Worm (Caenorhabditis elegans): Measurements from ENCODE around the gene ZK180.8.

The ZK180.8 gene

DNA sequence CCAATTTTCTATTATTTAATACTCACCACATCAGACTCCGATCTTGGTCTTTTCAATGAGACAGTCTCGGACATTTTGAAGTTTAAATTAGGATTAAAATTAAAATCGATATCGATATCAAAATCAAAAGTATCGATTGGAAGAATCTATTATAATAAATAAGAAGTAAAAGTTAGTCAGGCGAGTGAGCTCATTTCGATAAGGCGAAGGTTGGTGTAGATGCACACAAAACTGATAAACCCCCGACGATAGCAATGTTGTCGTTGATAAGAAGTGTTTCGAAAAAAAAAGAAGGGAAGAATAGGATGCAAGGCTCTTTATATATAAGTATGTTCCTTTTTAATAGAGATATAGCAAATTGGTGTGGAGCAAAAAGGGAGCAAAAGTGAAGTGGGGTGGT is 29.0 kb downstream of the ZK180.8 start, which contains the start of gene M01H9.4:
Gene M01H9.4 (minus strand): TSS at position 379 of the 400 bp plus-strand sequence.
- TF ChIP-seq elt-1 (tag; optimal IDR thresholded peaks at IDR 0.05) (no peak), sma-9 (GFP tag; optimal IDR thresholded peaks at IDR 0.05) (peak; percentile 49), sma-9 (tag; optimal IDR thresholded peaks at IDR 0.05) (no peak), mbf-1 (tag; optimal IDR thresholded peaks at IDR 0.05) (no peak), egl-27 (tag; optimal IDR thresholded peaks at IDR 0.05) (no peak), C34F6.9 (tag; optimal IDR thresholded peaks at IDR 0.05) (no peak), peb-1 (tag; optimal IDR thresholded peaks at IDR 0.05) (no peak), skn-1 (tag; optimal IDR thresholded peaks at IDR 0.05) (no peak), fos-1 (tag; optimal IDR thresholded peaks at IDR 0.05) (peak; percentile 99), ceh-82 (tag; optimal IDR thresholded peaks at IDR 0.05) (no peak), blmp-1 (tag; optimal IDR thresholded peaks at IDR 0.05; ENCODE audit: insufficient read depth) (no peak)

DNA sequence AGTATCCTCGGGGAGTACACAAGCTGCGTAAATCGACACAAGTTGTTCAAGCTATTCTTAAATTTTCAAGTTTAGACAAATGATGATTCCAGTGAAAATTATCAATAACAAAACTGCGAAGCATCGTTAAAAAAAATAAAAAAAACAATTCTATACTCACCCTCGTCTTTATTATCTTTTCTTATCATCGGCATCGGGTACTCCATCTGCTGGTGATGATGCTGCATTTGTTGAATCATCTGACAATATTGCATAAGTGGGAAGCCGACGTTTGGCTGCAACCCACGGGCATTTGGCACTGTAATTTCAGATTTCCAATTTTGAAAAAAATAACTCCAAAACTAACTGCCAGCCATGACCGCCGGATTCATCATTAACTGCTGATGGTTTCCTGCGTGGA is 30.2 kb downstream of the ZK180.8 start:
- TF ChIP-seq nhr-21 (tag; optimal IDR thresholded peaks at IDR 0.05) (no peak), elt-3 (tag; optimal IDR thresholded peaks at IDR 0.05) (no peak), fos-1 (tag; optimal IDR thresholded peaks at IDR 0.05) (peak; percentile 59), lin-13 (GFP tag; optimal IDR thresholded peaks at IDR 0.05) (no peak), F13H6.1 (tag; optimal IDR thresholded peaks at IDR 0.05) (no peak), ztf-4 (tag; optimal IDR thresholded peaks at IDR 0.05) (no peak)

DNA sequence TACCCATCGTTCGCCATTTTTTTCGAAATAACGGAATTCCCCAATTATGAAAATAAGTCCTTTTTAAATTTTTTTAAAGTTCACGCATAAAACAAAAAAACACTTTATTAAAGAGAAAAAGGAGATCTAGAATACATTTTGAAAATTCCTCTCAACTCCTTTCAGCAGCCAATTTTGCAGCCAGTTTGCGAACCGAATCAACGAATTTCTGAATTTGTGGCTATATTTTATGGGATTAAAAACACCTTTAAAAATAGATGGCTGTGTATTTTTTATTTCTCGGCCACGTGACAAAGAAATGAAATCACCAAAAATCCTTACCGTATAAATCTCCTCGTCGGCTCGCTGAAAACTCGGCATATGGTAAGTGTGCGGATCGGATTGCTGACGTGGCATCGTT is 31.5 kb downstream of the ZK180.8 start, which contains the start of gene M01H9.10:
Gene M01H9.10 (minus strand): TSS at position 101 of the 400 bp plus-strand sequence.
- TF ChIP-seq lin-39 (tag; optimal IDR thresholded peaks at IDR 0.05), result no peak
- no peak for TF ChIP-seq elt-3 (tag; optimal IDR thresholded peaks at IDR 0.05)
- TF ChIP-seq fos-1 (tag; optimal IDR thresholded peaks at IDR 0.05), result no peak
- no peak for TF ChIP-seq blmp-1 (tag; optimal IDR thresholded peaks at IDR 0.05; ENCODE audit: insufficient read depth)
- no peak for TF ChIP-seq aly-2 (tag; optimal IDR thresholded peaks at IDR 0.05)
- TF ChIP-seq nhr-129 (tag; optimal IDR thresholded peaks at IDR 0.05), result no peak
- TF ChIP-seq unc-39 (tag; optimal IDR thresholded peaks at IDR 0.05), result no peak
- TF ChIP-seq ztf-1 (GFP tag; conservative IDR thresholded peaks at IDR 0.05), result no peak
- no peak for TF ChIP-seq ceh-16 (tag; optimal IDR thresholded peaks at IDR 0.05)
- TF ChIP-seq nhr-12 (tag; optimal IDR thresholded peaks at IDR 0.05), result no peak
- no peak for TF ChIP-seq nhr-77 (tag; optimal IDR thresholded peaks at IDR 0.05)
- TF ChIP-seq lsy-2 (tag; optimal IDR thresholded peaks at IDR 0.05), result no peak
- TF ChIP-seq ama-1 (optimal IDR thresholded peaks at IDR 0.05), result no peak
- TF ChIP-seq unc-55 (GFP tag; optimal IDR thresholded peaks at IDR 0.05), result no peak
- no peak for TF ChIP-seq nhr-237 (tag; optimal IDR thresholded peaks at IDR 0.05)
- TF ChIP-seq R02D3.7 (tag; optimal IDR thresholded peaks at IDR 0.05), result no peak
- TF ChIP-seq nhr-25 (tag; optimal IDR thresholded peaks at IDR 0.05), result no peak
- no peak for TF ChIP-seq lin-13 (GFP tag; optimal IDR thresholded peaks at IDR 0.05)
- no peak for TF ChIP-seq ceh-82 (tag; optimal IDR thresholded peaks at IDR 0.05)
- no peak for TF ChIP-seq crh-2 (tag; optimal IDR thresholded peaks at IDR 0.05)

DNA sequence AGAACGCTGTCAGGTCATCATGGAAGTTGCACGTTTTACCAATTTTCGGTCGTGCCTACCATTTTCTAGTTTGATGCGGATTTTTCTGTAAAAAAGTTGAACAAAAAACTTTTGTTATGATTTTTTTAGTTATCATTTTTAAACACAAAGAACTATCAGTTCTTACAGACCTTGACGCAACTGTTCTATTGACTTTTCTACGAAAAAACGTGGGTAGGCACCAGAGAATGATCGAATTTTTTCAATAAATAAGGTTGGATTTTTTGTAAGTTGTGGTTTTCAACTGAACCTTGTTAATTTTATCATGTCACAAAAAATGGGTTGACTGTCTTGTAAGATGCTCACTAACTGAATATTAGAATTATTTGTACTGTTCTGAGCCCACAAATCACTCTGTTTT is 32.9 kb downstream of the ZK180.8 start:
- TF ChIP-seq sma-9 (GFP tag; optimal IDR thresholded peaks at IDR 0.05) (peak; percentile 64), sma-9 (tag; optimal IDR thresholded peaks at IDR 0.05) (no peak), dmd-4 (tag; optimal IDR thresholded peaks at IDR 0.05) (no peak), unc-39 (tag; optimal IDR thresholded peaks at IDR 0.05) (no peak)

DNA sequence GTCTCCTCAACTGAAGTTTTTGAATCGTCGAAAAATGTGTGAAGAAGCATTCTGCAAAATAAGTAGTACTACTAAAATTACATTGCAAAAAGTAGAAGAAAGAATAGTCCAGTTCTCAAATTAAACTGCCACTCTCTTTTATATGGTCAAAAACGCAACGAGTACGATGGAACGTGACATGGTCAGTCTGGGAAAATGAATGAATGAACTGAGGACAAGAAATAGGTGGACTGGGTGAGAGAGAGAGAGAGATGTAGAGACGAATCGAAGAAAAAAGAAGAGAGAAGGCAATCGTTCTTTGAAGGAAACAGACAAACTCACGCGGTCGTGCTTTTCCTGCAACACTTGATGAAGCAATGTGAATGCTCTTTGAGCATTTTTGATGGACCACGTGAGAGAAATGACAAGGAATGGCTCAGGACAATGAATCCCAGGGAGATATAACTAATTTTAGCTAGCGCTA is 34.5 kb downstream of the ZK180.8 start, which contains the start of gene M01H9.3:
Gene M01H9.3 (minus strand): TSS at position 51 of the 463 bp plus-strand sequence.
- no peak for TF ChIP-seq mbf-1 (tag; optimal IDR thresholded peaks at IDR 0.05)
- TF ChIP-seq gmeb-1 (tag; optimal IDR thresholded peaks at IDR 0.05), result peak; percentile 24
- peak; percentile 52 for TF ChIP-seq mab-5 (tag; optimal IDR thresholded peaks at IDR 0.05)
- peak; percentile 1 for TF ChIP-seq zag-1 (tag; optimal IDR thresholded peaks at IDR 0.05)
- TF ChIP-seq nhr-6 (tag; optimal IDR thresholded peaks at IDR 0.05), result peak; percentile 80
- no peak for TF ChIP-seq ztf-11 (tag; optimal IDR thresholded peaks at IDR 0.05)
- TF ChIP-seq snpc-4 (tag; optimal IDR thresholded peaks at IDR 0.05), result peak; percentile 15
- peak; percentile 79 for TF ChIP-seq crh-2 (tag; optimal IDR thresholded peaks at IDR 0.05)
- TF ChIP-seq unc-62 (GFP tag; optimal IDR thresholded peaks at IDR 0.05), result no peak
- peak; percentile 91 for TF ChIP-seq ama-1 (optimal IDR thresholded peaks at IDR 0.05)
- TF ChIP-seq lsy-2 (tag; optimal IDR thresholded peaks at IDR 0.05), result peak in 1 of 2 experiments; percentile 76
- TF ChIP-seq ztf-4 (tag; optimal IDR thresholded peaks at IDR 0.05), result peak; percentile 76
- peak; percentile 60 for TF ChIP-seq nhr-25 (tag; optimal IDR thresholded peaks at IDR 0.05)
- TF ChIP-seq fos-1 (tag; optimal IDR thresholded peaks at IDR 0.05), result peak; percentile 55
- peak; percentile 20 for TF ChIP-seq nhr-21 (tag; optimal IDR thresholded peaks at IDR 0.05)
- TF ChIP-seq sma-9 (GFP tag; optimal IDR thresholded peaks at IDR 0.05), result peak; percentile 90
- TF ChIP-seq sma-9 (tag; optimal IDR thresholded peaks at IDR 0.05), result no peak
- peak; percentile 44 for TF ChIP-seq sem-4 (tag; optimal IDR thresholded peaks at IDR 0.05)
- TF ChIP-seq R02D3.7 (tag; optimal IDR thresholded peaks at IDR 0.05), result no peak
- TF ChIP-seq sma-3 (GFP tag; optimal IDR thresholded peaks at IDR 0.05), result peak; percentile 39
- peak; percentile 57 for TF ChIP-seq unc-55 (GFP tag; optimal IDR thresholded peaks at IDR 0.05)
- TF ChIP-seq C34F6.9 (tag; optimal IDR thresholded peaks at IDR 0.05), result peak; percentile 82
- TF ChIP-seq nhr-129 (tag; optimal IDR thresholded peaks at IDR 0.05), result peak; percentile 97
- TF ChIP-seq F13H6.1 (tag; optimal IDR thresholded peaks at IDR 0.05), result peak; percentile 81
- no peak for TF ChIP-seq alr-1 (tag; optimal IDR thresholded peaks at IDR 0.05)
- peak in 1 of 2 experiments; percentile 68 for TF ChIP-seq mdl-1 (tag; optimal IDR thresholded peaks at IDR 0.05)

Data from whole organism, L2 larva.